Fruit fly (Drosophila melanogaster) whole organism, embryonic: ENCODE measurements around the gene cindr.
A peak's percentile ranks its signal among the peaks of the same experiment; 100 is the strongest.

Experiments
- Awh ChIP-seq: fragments of 200-800 bp; sonication (Bioruptor generic); IDR thresholded peaks from 2 replicates; pipeline ENCODE4, ENCODE4 v1.3.6; 2022; ENCODE audit warnings: missing biosample characterization, missing genetic modification characterization
- B-H2 ChIP-seq: fragments of 200-800 bp; sonication (Bioruptor generic); optimal IDR thresholded peaks from 2 replicates; lab custom pipeline; 2018; ENCODE audit warnings: missing biosample characterization, mild to moderate bottlenecking, missing genetic modification characterization
- CG10274 ChIP-seq: fragments of 200-800 bp; sonication (Bioruptor generic); optimal IDR thresholded peaks from 3 replicates; lab custom pipeline; 2017; ENCODE audit warnings: missing biosample characterization, mild to moderate bottlenecking, missing genetic modification characterization
- CG11696 ChIP-seq: fragments of 200-800 bp; sonication (Bioruptor generic); IDR thresholded peaks from 2 replicates; pipeline ENCODE4 v1.3.6; 2022; ENCODE audit warnings: missing biosample characterization, missing genetic modification characterization
- CG16813 ChIP-seq: fragments of 200-800 bp; sonication (Bioruptor generic); IDR thresholded peaks from 3 replicates; pipeline ENCODE4 v1.3.6; 2022; ENCODE audit warnings: missing biosample characterization, missing genetic modification characterization; ENCODE audit not compliant: partially characterized antibody
- CG16815 ChIP-seq: fragments of 200-800 bp; sonication (Bioruptor generic); optimal IDR thresholded peaks from 3 replicates; lab custom pipeline; 2017; ENCODE audit warnings: missing biosample characterization, mild to moderate bottlenecking, missing genetic modification characterization
- CG3281 ChIP-seq: fragments of 200-800 bp; sonication (Bioruptor generic); optimal IDR thresholded peaks from 3 replicates; lab custom pipeline; 2017; ENCODE audit warnings: missing biosample characterization, mild to moderate bottlenecking, missing genetic modification characterization
- CG34422 ChIP-seq: fragments of 200-800 bp; sonication (Bioruptor generic); IDR thresholded peaks from 3 replicates; pipeline ENCODE4 v1.3.6; 2022; ENCODE audit warnings: missing biosample characterization, missing genetic modification characterization
- CG4360 ChIP-seq: fragments of 200-800 bp; sonication (Bioruptor generic); IDR thresholded peaks from 2 replicates; pipeline ENCODE4 v1.3.6; 2022; ENCODE audit warnings: missing biosample characterization, missing genetic modification characterization
- CG4707 ChIP-seq: fragments of 200-800 bp; sonication (Bioruptor generic); optimal IDR thresholded peaks from 2 replicates; lab custom pipeline; 2018; ENCODE audit warnings: missing biosample characterization, mild to moderate bottlenecking, missing genetic modification characterization, moderate library complexity
- CG5245 ChIP-seq: fragments of 200-800 bp; sonication (Bioruptor generic); optimal IDR thresholded peaks from 3 replicates; lab custom pipeline; 2016; ENCODE audit warnings: missing biosample characterization, missing genetic modification characterization
- CG6654 ChIP-seq: fragments of 200-800 bp; sonication (Bioruptor generic); optimal IDR thresholded peaks from 2 replicates; lab custom pipeline; 2017; ENCODE audit warnings: missing biosample characterization, mild to moderate bottlenecking, missing genetic modification characterization
- CG6791 ChIP-seq: fragments of 200-800 bp; sonication (Bioruptor generic); IDR thresholded peaks from 3 replicates; pipeline ENCODE4 v1.3.6; 2022; ENCODE audit warnings: missing biosample characterization, missing genetic modification characterization; ENCODE audit not compliant: partially characterized antibody
- CG8359 ChIP-seq: fragments of 200-800 bp; sonication (Bioruptor generic); optimal IDR thresholded peaks from 2 replicates; lab custom pipeline; 2017; ENCODE audit warnings: missing biosample characterization, mild to moderate bottlenecking, missing genetic modification characterization, borderline replicate concordance
- CG8478 ChIP-seq: fragments of >200 bp; optimal IDR thresholded peaks from 2 replicates; lab custom pipeline; 2018
- CG8924 ChIP-seq: fragments of 200-800 bp; optimal IDR thresholded peaks from 3 replicates; lab custom pipeline; 2019; ENCODE audit warnings: missing biosample characterization, mild to moderate bottlenecking, missing genetic modification characterization, moderate library complexity
- CG8944 ChIP-seq: fragments of 200-800 bp; sonication (Bioruptor generic); optimal IDR thresholded peaks from 3 replicates; lab custom pipeline; 2016; ENCODE audit warnings: missing biosample characterization, missing genetic modification characterization
- CG9876 ChIP-seq: fragments of 200-800 bp; sonication (Bioruptor generic); optimal IDR thresholded peaks from 2 replicates; lab custom pipeline; 2016; ENCODE audit warnings: missing biosample characterization, missing genetic modification characterization
- Chrac-16 ChIP-seq: fragments of 200-800 bp; sonication (Bioruptor generic); optimal IDR thresholded peaks from 3 replicates; lab custom pipeline; 2016; ENCODE audit warnings: missing biosample characterization, missing genetic modification characterization
- D19A ChIP-seq: fragments of 200-800 bp; optimal IDR thresholded peaks from 3 replicates; lab custom pipeline; 2019; ENCODE audit warnings: missing biosample characterization, mild to moderate bottlenecking, missing genetic modification characterization, moderate library complexity
- D19B ChIP-seq: fragments of 200-800 bp; sonication (Bioruptor generic); optimal IDR thresholded peaks from 2 replicates; lab custom pipeline; 2017; ENCODE audit warnings: missing biosample characterization, mild to moderate bottlenecking, missing genetic modification characterization
- Dfd ChIP-seq, 2 experiments: fragments of >200 bp; optimal IDR thresholded peaks; 2 replicates each; lab custom pipeline; 2017; ENCODE audit warnings: missing biosample characterization in 2 of 2, missing genetic modification characterization in 2 of 2
- Hey ChIP-seq: fragments of 200-800 bp; sonication (Bioruptor generic); optimal IDR thresholded peaks from 3 replicates; lab custom pipeline; 2018; ENCODE audit warnings: missing biosample characterization, mild to moderate bottlenecking, missing genetic modification characterization
- Hmx ChIP-seq: fragments of 200-800 bp; sonication (Bioruptor generic); optimal IDR thresholded peaks from 2 replicates; lab custom pipeline; 2016; ENCODE audit warnings: missing biosample characterization, missing genetic modification characterization
- Lpt ChIP-seq: fragments of >200 bp; optimal IDR thresholded peaks from 2 replicates; lab custom pipeline; 2018; ENCODE audit warnings: missing biosample characterization, missing genetic modification characterization
- Stat92E ChIP-seq, 3 experiments: fragments of >200 bp in 2 of 3; fragments of 200-800 bp in 1 of 3; sonication (Bioruptor generic) in 1 of 3; optimal IDR thresholded peaks; 2 replicates each; lab custom pipeline; 2017 to 2019; ENCODE audit warnings: missing biosample characterization in 3 of 3, missing genetic modification characterization in 3 of 3, mild to moderate bottlenecking in 1 of 3, moderate library complexity in 1 of 3
- ato ChIP-seq: fragments of 200-800 bp; sonication (Bioruptor generic); IDR thresholded peaks from 2 replicates; pipeline ENCODE4 v1.3.6; 2022; ENCODE audit warnings: missing biosample characterization, missing genetic modification characterization; ENCODE audit not compliant: partially characterized antibody
- chinmo ChIP-seq: fragments of 200-800 bp; sonication (Bioruptor generic); IDR thresholded peaks from 4 replicates; pipeline ENCODE4 v1.3.6; 2022; ENCODE audit warnings: missing biosample characterization, missing genetic modification characterization; ENCODE audit not compliant: partially characterized antibody
- chm ChIP-seq: fragments of 200-800 bp; sonication (Bioruptor generic); IDR thresholded peaks from 2 replicates; pipeline ENCODE4 v1.3.6; 2022; ENCODE audit warnings: missing biosample characterization, missing genetic modification characterization
- chn ChIP-seq: fragments of 200-800 bp; sonication (Bioruptor generic); optimal IDR thresholded peaks from 2 replicates; lab custom pipeline; 2016; ENCODE audit warnings: missing biosample characterization, missing genetic modification characterization
- ci ChIP-seq: fragments of 200-800 bp; sonication (Bioruptor generic); IDR thresholded peaks from 3 replicates; pipeline ENCODE4 v1.3.6; 2022; ENCODE audit warnings: missing biosample characterization, missing genetic modification characterization
- cwo ChIP-seq: fragments of 200-800 bp; sonication (Bioruptor generic); optimal IDR thresholded peaks from 3 replicates; lab custom pipeline; 2017; ENCODE audit warnings: missing biosample characterization, missing genetic modification characterization, mild to moderate bottlenecking, moderate library complexity, missing genetic modification reagents
- gcm ChIP-seq: fragments of 200-800 bp; sonication (Bioruptor generic); optimal IDR thresholded peaks from 2 replicates; lab custom pipeline; 2019; ENCODE audit warnings: missing biosample characterization, mild to moderate bottlenecking, missing genetic modification characterization, moderate library complexity
- gem ChIP-seq: fragments of 200-800 bp; sonication (Bioruptor generic); optimal IDR thresholded peaks from 2 replicates; lab custom pipeline; 2019; ENCODE audit warnings: missing biosample characterization, mild to moderate bottlenecking, missing genetic modification characterization, moderate library complexity
- grn ChIP-seq: fragments of 200-800 bp; sonication (Bioruptor generic); optimal IDR thresholded peaks from 3 replicates; lab custom pipeline; 2017; ENCODE audit warnings: missing biosample characterization, missing genetic modification characterization
- hbn ChIP-seq: fragments of 200-800 bp; sonication (Bioruptor generic); IDR thresholded peaks from 2 replicates; pipeline ENCODE4 v1.3.6; 2022; ENCODE audit warnings: missing biosample characterization, missing genetic modification characterization; ENCODE audit not compliant: partially characterized antibody
- knrl ChIP-seq: fragments of 200-800 bp; sonication (Bioruptor generic); IDR thresholded peaks from 3 replicates; pipeline ENCODE4 v1.3.6; 2022; ENCODE audit warnings: missing biosample characterization, missing genetic modification characterization; ENCODE audit not compliant: partially characterized antibody
- nerfin-1 ChIP-seq: fragments of 200-800 bp; sonication (Bioruptor generic); optimal IDR thresholded peaks from 3 replicates; lab custom pipeline; 2019; ENCODE audit warnings: missing biosample characterization, mild to moderate bottlenecking, missing genetic modification characterization, moderate library complexity
- odd ChIP-seq: fragments of 200-800 bp; sonication (Bioruptor generic); optimal IDR thresholded peaks from 2 replicates; lab custom pipeline; 2017; ENCODE audit warnings: missing biosample characterization, mild to moderate bottlenecking, missing genetic modification characterization
- pros ChIP-seq: fragments of 200-800 bp; sonication (Bioruptor generic); optimal IDR thresholded peaks from 3 replicates; lab custom pipeline; 2019; ENCODE audit warnings: missing biosample characterization, mild to moderate bottlenecking, missing genetic modification characterization, moderate library complexity
- psq ChIP-seq: fragments of 200-800 bp; sonication (Bioruptor generic); optimal IDR thresholded peaks from 2 replicates; lab custom pipeline; 2017; ENCODE audit warnings: missing biosample characterization, missing genetic modification characterization
- row ChIP-seq: fragments of 200-800 bp; sonication (Bioruptor generic); IDR thresholded peaks from 3 replicates; pipeline ENCODE4 v1.3.6; 2022; ENCODE audit warnings: missing biosample characterization, missing genetic modification characterization
- sc ChIP-seq, 3 experiments: fragments of >200 bp in 2 of 3; fragments of 200-800 bp in 1 of 3; sonication (Bioruptor generic) in 1 of 3; optimal IDR thresholded peaks; 2 replicates in 2 of 3; 3 replicates in 1 of 3; lab custom pipeline; 2017; ENCODE audit warnings: mild to moderate bottlenecking in 1 of 3, missing biosample characterization in 1 of 3, missing genetic modification characterization in 1 of 3, missing genetic modification reagents in 1 of 3
- schlank ChIP-seq: fragments of 200-800 bp; sonication (Bioruptor generic); optimal IDR thresholded peaks from 2 replicates; lab custom pipeline; 2018; ENCODE audit warnings: missing biosample characterization, mild to moderate bottlenecking, missing genetic modification characterization
- sd ChIP-seq: fragments of 200-800 bp; sonication (Bioruptor generic); optimal IDR thresholded peaks from 3 replicates; lab custom pipeline; 2018; ENCODE audit warnings: missing biosample characterization, mild to moderate bottlenecking, missing genetic modification characterization, moderate library complexity
- slou ChIP-seq: fragments of 200-800 bp; sonication (Bioruptor generic); optimal IDR thresholded peaks from 3 replicates; lab custom pipeline; 2016; ENCODE audit warnings: missing biosample characterization, missing genetic modification characterization

The cindr gene

DNA sequence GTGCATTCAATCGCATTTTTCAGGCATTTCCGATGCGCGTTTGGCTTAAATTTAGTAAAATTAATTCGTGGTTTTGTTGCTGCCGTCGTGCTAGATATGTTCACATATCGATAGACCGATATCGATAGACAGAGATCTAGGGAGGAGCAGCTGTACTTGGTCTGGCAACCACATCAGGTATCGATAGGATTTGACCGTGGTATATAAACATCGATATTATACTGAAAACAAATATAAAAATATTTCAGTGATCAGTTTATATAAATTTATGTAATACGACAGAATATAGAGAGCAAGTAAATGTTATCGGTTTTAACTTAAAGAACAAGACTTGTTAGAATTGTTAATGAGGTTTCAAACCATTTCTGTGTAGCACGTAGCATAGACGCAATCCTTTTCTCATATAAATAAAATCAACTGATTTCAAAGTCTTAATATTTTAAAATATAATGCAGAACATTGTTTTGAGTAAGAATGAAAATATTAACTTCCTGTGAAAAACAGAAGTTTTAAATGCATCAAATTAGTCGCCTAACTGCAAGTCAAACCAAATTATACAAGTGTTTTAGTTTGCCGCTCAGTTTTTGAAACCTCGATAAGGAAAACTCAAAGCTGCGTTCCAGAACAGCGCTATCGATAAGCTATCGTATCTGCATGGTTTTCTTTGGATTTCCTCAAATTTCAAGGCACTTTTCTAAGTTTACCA is 1.8 kb upstream of the cindr start, which contains the start of the genes wts and dj-1beta (continued):
- TF ChIP-seq CG8359 (no peak), odd (GFP tag; lab: Kevin White, UChicago) (no peak), Hey (tag; lab: Kevin White, UChicago) (no peak), schlank (tag; lab: Kevin White, UChicago) (no peak), chm (GFP tag; lab: Robert Waterston, UW) (peak; percentile 49; the same call in 1 of the 2 replicates), CG6654 (GFP tag; lab: Kevin White, UChicago) (no peak), hbn (GFP tag; lab: Robert Waterston, UW) (peak; percentile 74), ato (peak; percentile 92), Chrac-16 (no peak), CG5245 (GFP tag; lab: Kevin White, UChicago) (no peak), CG8478 (lab: Kevin White, UChicago) (no peak), gem (peak; percentile 13), CG34422 (GFP tag; lab: Robert Waterston, UW) (no peak)
- TF ChIP-seq, all 482 proteins: peak for 90

DNA sequence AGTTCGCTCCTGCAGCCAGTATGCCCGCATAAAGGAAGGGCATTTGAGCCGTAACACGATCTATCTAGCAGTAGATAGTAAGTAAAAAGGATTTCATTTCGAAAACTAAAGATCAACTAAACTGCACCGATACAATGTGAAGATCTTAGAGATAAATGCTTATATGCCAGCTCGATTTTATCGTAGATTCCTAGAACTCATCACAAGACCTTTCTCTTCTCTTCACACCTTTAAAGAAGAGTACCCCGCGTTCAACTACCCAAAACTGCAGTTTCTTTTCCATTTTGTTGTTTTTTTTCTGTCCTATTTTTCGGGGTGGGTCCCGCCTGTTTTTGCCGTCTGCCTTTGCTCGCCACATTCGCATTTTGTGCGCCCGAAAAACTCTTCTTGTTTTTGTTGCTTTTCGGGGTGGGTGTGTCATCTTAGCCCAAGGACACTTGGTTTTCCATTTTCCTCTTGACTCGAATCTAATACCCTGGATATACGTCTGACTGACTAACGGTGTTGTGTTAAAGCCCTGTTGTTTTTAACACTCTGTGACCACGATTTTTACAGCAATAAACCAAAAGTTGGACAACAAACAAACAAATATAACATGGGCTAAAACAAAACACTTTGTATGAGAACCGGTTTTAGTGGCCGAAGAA is 993 bp downstream of the cindr start:
- peak; percentile 86 for TF ChIP-seq CG4360
- TF ChIP-seq chn (GFP tag; lab: Kevin White, UChicago): peak; percentile 25
- 0 out of 3 replicates have a peak, but pooled peaks have one; percentile 17 for TF ChIP-seq row (GFP tag; lab: Robert Waterston, UW)
- TF ChIP-seq CG11696: no peak
- TF ChIP-seq psq: peak; percentile 34
- TF ChIP-seq CG10274: no peak
- TF ChIP-seq D19B (GFP tag; lab: Kevin White, UChicago): peak; percentile 72
- TF ChIP-seq B-H2: no peak
- TF ChIP-seq knrl (GFP tag; lab: Robert Waterston, UW): no peak
- TF ChIP-seq CG16815 (GFP tag; lab: Kevin White, UChicago): no peak
- no peak for TF ChIP-seq Dfd (GFP tag; optimal IDR thresholded peaks at IDR 0.05; lab: Kevin White, UChicago)
- TF ChIP-seq Lpt (GFP tag; lab: Kevin White, UChicago): no peak
- no peak for TF ChIP-seq cwo
- peak; percentile 10 for TF ChIP-seq sd (tag; lab: Kevin White, UChicago)
- no peak for TF ChIP-seq CG9876
- TF ChIP-seq nerfin-1 (tag; lab: Kevin White, UChicago): peak; percentile 11
- no peak for TF ChIP-seq Hmx (GFP tag; lab: Kevin White, UChicago)
- no peak for TF ChIP-seq slou
- TF ChIP-seq pros (GFP tag; lab: Kevin White, UChicago): peak; percentile 97
- TF ChIP-seq Awh (GFP tag; lab: Robert Waterston, UW): 0 out of 2 replicates have a peak, but pooled peaks have one; percentile 6
- TF ChIP-seq grn (GFP tag; lab: Kevin White, UChicago): peak; percentile 88
- TF ChIP-seq gcm (GFP tag; lab: Kevin White, UChicago): peak; percentile 51
- TF ChIP-seq sc (optimal IDR thresholded peaks at IDR 0.05; lab: Kevin White, UChicago): no peak
- TF ChIP-seq sc (GFP tag; optimal IDR thresholded peaks at IDR 0.05; lab: Kevin White, UChicago): no peak
- TF ChIP-seq CG16813 (GFP tag; lab: Robert Waterston, UW): 0 out of 3 replicates have a peak, but pooled peaks have one; percentile 23
- TF ChIP-seq CG8924 (tag; lab: Kevin White, UChicago): peak; percentile 20
- TF ChIP-seq chinmo (GFP tag; lab: Robert Waterston, UW): peak; percentile 74; the same call in 1 of the 4 replicates
- peak; percentile 98 for TF ChIP-seq D19A (tag; lab: Kevin White, UChicago)
- TF ChIP-seq CG8944 (GFP tag; lab: Kevin White, UChicago): no peak
- TF ChIP-seq CG6791 (GFP tag; lab: Robert Waterston, UW): 0 out of 3 replicates have a peak, but pooled peaks have one; percentile 22
- no peak for TF ChIP-seq ci (GFP tag; lab: Robert Waterston, UW)
- TF ChIP-seq CG3281: no peak
- no peak for TF ChIP-seq CG4707 (GFP tag; lab: Kevin White, UChicago)
- TF ChIP-seq Stat92E (GFP tag; optimal IDR thresholded peaks at IDR 0.05; lab: Kevin White, UChicago): peak in 1 of 3 experiments; percentile 88
